Worm (Caenorhabditis elegans): ENCODE measurements around the gene cyp-13A4.
A peak's percentile ranks its signal among the peaks of the same experiment; 100 is the strongest.

cyp-13A4 gene

ce11 chrII:9787395-9788152 lies 10.0 kb downstream of the cyp-13A4 start, which contains the start of gene cyp-13A2:
Gene cyp-13A2 (minus strand): TSS chrII:9787629.
- TF ChIP-seq F13H6.1 (tag; optimal IDR thresholded peaks at IDR 0.05) (peak; percentile 80), unc-62 (GFP tag; optimal IDR thresholded peaks at IDR 0.05) (no peak), ceh-82 (tag; optimal IDR thresholded peaks at IDR 0.05) (no peak), ztf-1 (GFP tag; conservative IDR thresholded peaks at IDR 0.05) (no peak), nhr-237 (tag; optimal IDR thresholded peaks at IDR 0.05) (no peak), peb-1 (tag; optimal IDR thresholded peaks at IDR 0.05) (no peak), nhr-23 (tag; optimal IDR thresholded peaks at IDR 0.05) (no peak), blmp-1 (tag; optimal IDR thresholded peaks at IDR 0.05; ENCODE audit: insufficient read depth) (peak; percentile 86), alr-1 (tag; optimal IDR thresholded peaks at IDR 0.05) (no peak), Y55F3AM.14 (GFP tag; optimal IDR thresholded peaks at IDR 0.05) (no peak), aly-2 (tag; optimal IDR thresholded peaks at IDR 0.05) (no peak), lin-11 (tag; optimal IDR thresholded peaks at IDR 0.05) (no peak), R02D3.7 (tag; optimal IDR thresholded peaks at IDR 0.05) (no peak), nhr-77 (tag; optimal IDR thresholded peaks at IDR 0.05) (no peak), gmeb-1 (tag; optimal IDR thresholded peaks at IDR 0.05) (peak; percentile 11), fos-1 (tag; optimal IDR thresholded peaks at IDR 0.05) (peak; percentile 89), elt-1 (tag; optimal IDR thresholded peaks at IDR 0.05) (peak; percentile 35), C34F6.9 (tag; optimal IDR thresholded peaks at IDR 0.05) (peak; percentile 25), lin-13 (GFP tag; optimal IDR thresholded peaks at IDR 0.05) (no peak), sma-3 (GFP tag; optimal IDR thresholded peaks at IDR 0.05) (peak; percentile 73), nhr-129 (tag; optimal IDR thresholded peaks at IDR 0.05) (peak; percentile 48), skn-1 (tag; optimal IDR thresholded peaks at IDR 0.05) (no peak), nhr-6 (tag; optimal IDR thresholded peaks at IDR 0.05) (peak; percentile 20), unc-55 (GFP tag; optimal IDR thresholded peaks at IDR 0.05) (peak; percentile 45), mdl-1 (tag; optimal IDR thresholded peaks at IDR 0.05) (peak in 1 of 2 experiments; percentile 68), ZK546.5 (tag; optimal IDR thresholded peaks at IDR 0.05) (no peak), unc-39 (tag; optimal IDR thresholded peaks at IDR 0.05) (no peak), nhr-12 (tag; optimal IDR thresholded peaks at IDR 0.05) (no peak), ztf-4 (tag; optimal IDR thresholded peaks at IDR 0.05) (no peak), egl-27 (tag; optimal IDR thresholded peaks at IDR 0.05) (peak; percentile 83), mbf-1 (tag; optimal IDR thresholded peaks at IDR 0.05) (no peak), lsy-2 (tag; optimal IDR thresholded peaks at IDR 0.05) (peak in 1 of 2 experiments; percentile 52), crh-2 (tag; optimal IDR thresholded peaks at IDR 0.05) (peak; percentile 73), nhr-11 (tag; optimal IDR thresholded peaks at IDR 0.05) (no peak), ztf-11 (tag; optimal IDR thresholded peaks at IDR 0.05) (no peak), dmd-4 (tag; optimal IDR thresholded peaks at IDR 0.05) (no peak), mab-5 (tag; optimal IDR thresholded peaks at IDR 0.05) (no peak), sem-4 (tag; optimal IDR thresholded peaks at IDR 0.05) (peak; percentile 47), ceh-16 (tag; optimal IDR thresholded peaks at IDR 0.05) (peak; percentile 88), nhr-10 (tag; optimal IDR thresholded peaks at IDR 0.05) (no peak), ama-1 (optimal IDR thresholded peaks at IDR 0.05) (no peak), sma-9 (GFP tag; optimal IDR thresholded peaks at IDR 0.05) (peak; percentile 92), sma-9 (tag; optimal IDR thresholded peaks at IDR 0.05) (no peak), zag-1 (tag; optimal IDR thresholded peaks at IDR 0.05) (no peak), snpc-4 (tag; optimal IDR thresholded peaks at IDR 0.05) (peak; percentile 95), nhr-25 (tag; optimal IDR thresholded peaks at IDR 0.05) (peak; percentile 85), elt-3 (tag; optimal IDR thresholded peaks at IDR 0.05) (no peak), lin-39 (tag; optimal IDR thresholded peaks at IDR 0.05) (no peak), nhr-21 (tag; optimal IDR thresholded peaks at IDR 0.05) (peak; percentile 67)

Measured in whole organism, L2 larva.